Worm (Caenorhabditis elegans): ENCODE measurements around the gene R05A10.1.

DNA sequence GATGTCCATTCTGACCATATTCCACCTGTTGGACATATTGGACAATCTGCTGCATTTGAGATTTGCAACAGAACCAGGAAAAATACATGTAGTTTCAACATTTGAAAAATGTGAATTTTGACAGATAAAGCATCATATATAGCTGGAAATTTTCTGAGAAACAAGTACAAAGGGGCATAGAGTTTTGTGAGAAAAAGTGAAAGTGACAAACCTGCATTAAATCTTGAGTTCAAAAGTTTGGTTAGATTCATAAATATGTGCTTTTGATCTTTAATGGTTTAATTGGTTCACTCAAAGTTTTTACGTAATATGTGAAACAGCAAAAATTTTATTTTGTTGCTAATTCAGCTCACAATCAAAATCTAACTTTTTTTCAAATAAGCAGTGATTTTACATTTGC, 45.9 kb downstream of the R05A10.1 start, which contains the start of gene F02H6.7:
- TF ChIP-seq hlh-6 (tag; optimal IDR thresholded peaks at IDR 0.05): no peak
- TF ChIP-seq ama-1 (optimal IDR thresholded peaks at IDR 0.05): no peak
